Worm (Caenorhabditis elegans) whole organism, late embryonic: Measurements from ENCODE around the gene cpf-1.

Experiments
- F13H6.1 ChIP-seq: sonication (generic microtip); optimal IDR thresholded peaks from 2 replicates; lab custom pipeline; 2016; ENCODE audit warnings: missing genetic modification characterization, missing compliant biosample characterization
- K02D7.2 ChIP-seq: sonication (generic microtip); optimal IDR thresholded peaks from 2 replicates; lab custom pipeline; 2017; ENCODE audit warnings: mild to moderate bottlenecking, missing genetic modification characterization, missing compliant biosample characterization
- K09A11.1 ChIP-seq: sonication (generic microtip); optimal IDR thresholded peaks from 2 replicates; lab custom pipeline; 2017; ENCODE audit warnings: antibody characterized with exemption, mild to moderate bottlenecking, missing genetic modification characterization, missing compliant biosample characterization; ENCODE audit not compliant: insufficient read depth
- T23F11.4 ChIP-seq: fragments of 200-800 bp; sonication (Bioruptor generic); optimal IDR thresholded peaks from 2 replicates; lab custom pipeline; 2018; ENCODE audit warnings: mild to moderate bottlenecking, missing genetic modification characterization, missing compliant biosample characterization
- ahr-1 ChIP-seq: sonication (generic microtip); optimal IDR thresholded peaks from 2 replicates; lab custom pipeline; 2016; ENCODE audit warnings: missing genetic modification characterization, missing compliant biosample characterization
- ama-1 ChIP-seq: fragments of 150-350 bp; optimal IDR thresholded peaks from 2 replicates; lab custom pipeline; 2014
- ceh-14 ChIP-seq: sonication (generic microtip); optimal IDR thresholded peaks from 2 replicates; lab custom pipeline; 2016; ENCODE audit warnings: missing genotype, missing genetic modification characterization, missing compliant biosample characterization
- ceh-18 ChIP-seq: sonication (generic microtip); optimal IDR thresholded peaks from 2 replicates; lab custom pipeline; 2016; ENCODE audit warnings: missing genetic modification characterization, missing compliant biosample characterization
- ceh-2 ChIP-seq: sonication (generic microtip); optimal IDR thresholded peaks from 2 replicates; lab custom pipeline; 2016; ENCODE audit warnings: missing genotype, missing genetic modification characterization, missing compliant biosample characterization
- ceh-31 ChIP-seq: sonication (generic microtip); optimal IDR thresholded peaks from 2 replicates; lab custom pipeline; 2016; ENCODE audit warnings: missing genetic modification characterization, missing compliant biosample characterization
- ceh-45 ChIP-seq: fragments of 200-800 bp; sonication (Bioruptor generic); IDR thresholded peaks from 2 replicates; pipeline ENCODE4 v1.3.6; 2022; ENCODE audit warnings: missing genetic modification reagents, missing genetic modification characterization, missing compliant biosample characterization
- ceh-9 ChIP-seq: sonication (generic microtip); optimal IDR thresholded peaks from 2 replicates; lab custom pipeline; 2016; ENCODE audit warnings: mild to moderate bottlenecking, missing genetic modification characterization, inconsistent platforms, missing compliant biosample characterization
- che-1 ChIP-seq: sonication (generic microtip); optimal IDR thresholded peaks from 2 replicates; lab custom pipeline; 2016; ENCODE audit warnings: mild to moderate bottlenecking, missing genetic modification characterization, missing compliant biosample characterization
- dve-1 ChIP-seq: sonication (generic microtip); optimal IDR thresholded peaks from 2 replicates; lab custom pipeline; 2017; ENCODE audit warnings: antibody characterized with exemption, mild to moderate bottlenecking, missing genetic modification characterization, missing compliant biosample characterization
- elt-4 ChIP-seq: sonication (generic microtip); optimal IDR thresholded peaks from 2 replicates; lab custom pipeline; 2016; ENCODE audit warnings: missing genetic modification characterization, missing compliant biosample characterization
- ets-4 ChIP-seq: sonication (generic microtip); optimal IDR thresholded peaks from 2 replicates; lab custom pipeline; 2016; ENCODE audit warnings: missing genetic modification characterization, missing compliant biosample characterization
- fkh-6 ChIP-seq: sonication (generic microtip); optimal IDR thresholded peaks from 2 replicates; lab custom pipeline; 2016; ENCODE audit warnings: missing genetic modification characterization, missing compliant biosample characterization
- hlh-30 ChIP-seq: sonication (generic microtip); optimal IDR thresholded peaks from 2 replicates; lab custom pipeline; 2017; ENCODE audit warnings: antibody characterized with exemption, missing genetic modification characterization, missing compliant biosample characterization; ENCODE audit not compliant: insufficient read depth
- hlh-6 ChIP-seq: sonication (generic microtip); optimal IDR thresholded peaks from 2 replicates; lab custom pipeline; 2016; ENCODE audit warnings: missing genotype, missing genetic modification characterization, missing compliant biosample characterization
- lim-6 ChIP-seq: sonication (generic microtip); optimal IDR thresholded peaks from 2 replicates; lab custom pipeline; 2016; ENCODE audit warnings: missing genetic modification characterization, missing compliant biosample characterization
- lin-11 ChIP-seq: fragments of 200-800 bp; sonication (Bioruptor generic); optimal IDR thresholded peaks from 2 replicates; lab custom pipeline; 2018; ENCODE audit warnings: mild to moderate bottlenecking, missing genetic modification characterization, missing compliant biosample characterization
- madf-2 ChIP-seq: sonication (generic microtip); optimal IDR thresholded peaks from 2 replicates; lab custom pipeline; 2017; ENCODE audit warnings: missing genetic modification characterization, missing compliant biosample characterization
- mec-3 ChIP-seq: sonication (generic microtip); optimal IDR thresholded peaks from 2 replicates; lab custom pipeline; 2016; ENCODE audit warnings: borderline replicate concordance, missing genetic modification characterization, missing compliant biosample characterization
- nfya-1 ChIP-seq: sonication (generic microtip); optimal IDR thresholded peaks from 2 replicates; lab custom pipeline; 2017; ENCODE audit warnings: missing genetic modification characterization, mild to moderate bottlenecking, missing compliant biosample characterization, antibody characterized with exemption, moderate library complexity
- nhr-11 ChIP-seq: fragments of 150-350 bp; optimal IDR thresholded peaks from 2 replicates; lab custom pipeline; 2014; ENCODE audit warnings: missing biosample characterization, missing genetic modification characterization
- pha-2 ChIP-seq: sonication (generic microtip); optimal IDR thresholded peaks from 2 replicates; lab custom pipeline; 2017; ENCODE audit warnings: mild to moderate bottlenecking, missing genetic modification characterization, missing compliant biosample characterization
- pros-1 ChIP-seq: fragments of 150-350 bp; optimal IDR thresholded peaks from 2 replicates; lab custom pipeline; 2014; ENCODE audit warnings: missing biosample characterization, missing genetic modification reagents, missing genetic modification characterization
- rnt-1 ChIP-seq: sonication (generic microtip); optimal IDR thresholded peaks from 2 replicates; lab custom pipeline; 2016; ENCODE audit warnings: missing genetic modification characterization, missing compliant biosample characterization
- syd-9 ChIP-seq: sonication (generic microtip); optimal IDR thresholded peaks from 2 replicates; lab custom pipeline; 2016; ENCODE audit warnings: mild to moderate bottlenecking, missing genetic modification characterization, moderate library complexity, missing compliant biosample characterization
- ttx-3 ChIP-seq: sonication (generic microtip); optimal IDR thresholded peaks from 2 replicates; lab custom pipeline; 2016; ENCODE audit warnings: missing genetic modification reagents, missing genetic modification characterization, missing compliant biosample characterization
- unc-42 ChIP-seq: sonication (generic microtip); optimal IDR thresholded peaks from 2 replicates; lab custom pipeline; 2016; ENCODE audit warnings: missing genotype, missing genetic modification characterization, missing compliant biosample characterization
- unc-55 ChIP-seq: sonication (generic microtip); optimal IDR thresholded peaks from 2 replicates; lab custom pipeline; 2017; ENCODE audit warnings: missing biosample characterization, missing genetic modification reagents, missing genetic modification characterization
- zip-5 ChIP-seq: sonication (generic microtip); optimal IDR thresholded peaks from 2 replicates; lab custom pipeline; 2016; ENCODE audit warnings: missing genetic modification characterization, missing compliant biosample characterization
- ztf-16 ChIP-seq: sonication (generic microtip); optimal IDR thresholded peaks from 2 replicates; lab custom pipeline; 2017; ENCODE audit warnings: missing genetic modification characterization, missing compliant biosample characterization

The cpf-1 gene

DNA sequence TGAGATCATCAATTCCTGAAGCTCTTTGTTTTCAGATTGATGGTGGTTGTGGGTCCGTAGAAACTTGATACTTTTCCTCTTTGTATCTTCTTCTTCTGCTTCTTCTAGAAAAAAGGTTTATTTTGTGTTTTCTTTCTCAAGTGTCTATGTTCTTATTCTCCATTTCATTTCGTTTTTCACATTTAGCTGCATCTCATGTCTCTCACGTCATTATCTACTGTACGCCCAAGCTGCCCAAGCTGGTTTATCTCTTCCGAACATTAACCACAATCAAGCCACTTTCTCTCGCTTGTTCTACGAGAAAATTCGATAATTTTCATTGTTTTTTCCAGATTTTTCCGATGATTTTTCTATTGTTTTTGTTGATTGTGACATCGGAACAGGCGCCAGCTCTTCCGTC lies 3.0 kb downstream of the cpf-1 start, which contains the start of gene F28C6.5:
TSS of gene F28C6.5 (plus strand) at position 301 of the 400 bp plus-strand sequence.
- TF ChIP-seq nfya-1 (tag; lab: Kevin White, UChicago): no peak
- TF ChIP-seq zip-5 (tag; lab: Kevin White, UChicago): no peak
- no peak for TF ChIP-seq syd-9 (tag; lab: Kevin White, UChicago)
- TF ChIP-seq pros-1 (tag; lab: Kevin White, UChicago): no peak
- TF ChIP-seq nhr-11: no peak
- TF ChIP-seq T23F11.4 (GFP tag; lab: Kevin White, UChicago): no peak
- no peak for TF ChIP-seq mec-3 (tag; lab: Kevin White, UChicago)
- no peak for TF ChIP-seq K02D7.2
- TF ChIP-seq F13H6.1 (tag; lab: Kevin White, UChicago): no peak
- no peak for TF ChIP-seq ceh-18 (tag; lab: Kevin White, UChicago)
- no peak for TF ChIP-seq unc-42 (tag; lab: Kevin White, UChicago)
- TF ChIP-seq ceh-14 (tag; lab: Kevin White, UChicago): no peak
- no peak for TF ChIP-seq pha-2
- TF ChIP-seq lin-11 (tag; lab: Kevin White, UChicago): no peak
- TF ChIP-seq ttx-3: no peak
- no peak for TF ChIP-seq hlh-30
- no peak for TF ChIP-seq ahr-1 (tag; lab: Kevin White, UChicago)
- TF ChIP-seq ama-1: no peak
- no peak for TF ChIP-seq madf-2 (tag; lab: Kevin White, UChicago)
- TF ChIP-seq elt-4 (tag; lab: Kevin White, UChicago): no peak

DNA sequence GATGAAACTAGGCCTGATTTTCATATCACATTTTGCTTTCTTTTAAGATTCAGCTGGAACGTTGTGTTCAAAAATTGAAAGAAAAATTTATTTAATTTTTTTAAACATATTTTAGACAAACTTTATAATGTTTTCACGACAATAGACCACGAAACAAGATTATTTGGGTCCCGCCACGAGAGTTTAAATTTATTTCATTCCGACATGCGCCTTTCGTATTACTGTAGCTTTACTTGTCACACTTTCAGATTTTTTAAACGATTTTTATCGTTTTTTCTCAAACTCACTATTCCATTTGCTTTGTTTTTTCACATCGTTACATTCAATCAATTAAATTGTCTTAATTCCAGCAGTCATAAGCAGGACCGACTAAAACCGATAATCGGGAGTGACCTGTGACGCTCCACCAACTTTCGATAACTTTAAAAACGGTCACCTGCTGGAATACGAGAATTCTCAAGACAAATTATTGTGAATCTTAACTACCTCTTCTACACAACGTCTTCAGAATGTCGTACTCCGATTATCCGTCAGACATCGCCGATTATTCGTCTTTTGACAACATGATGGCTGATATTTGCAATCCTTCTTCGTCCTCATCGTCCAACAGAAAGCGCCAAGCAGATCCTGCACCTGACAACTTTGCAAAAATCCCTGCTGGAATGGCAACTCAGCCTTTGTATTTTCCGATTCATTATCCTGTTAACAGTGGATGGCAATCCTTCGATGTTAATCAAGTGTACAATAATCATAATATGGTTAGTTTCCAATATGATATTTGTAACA lies 8.2 kb downstream of the cpf-1 start, which contains the start of gene aptf-3:
TSS of gene aptf-3 (plus strand) at position 351 of the 786 bp plus-strand sequence.
- TF ChIP-seq dve-1 (no peak), pha-2 (no peak), lin-11 (tag; lab: Kevin White, UChicago) (no peak), rnt-1 (tag; lab: Kevin White, UChicago) (no peak), hlh-6 (tag; lab: Kevin White, UChicago) (no peak), ets-4 (no peak), ceh-9 (no peak), unc-55 (GFP tag; lab: Kevin White, UChicago) (no peak), ceh-2 (tag; lab: Kevin White, UChicago) (no peak), K09A11.1 (no peak), ceh-45 (no peak), madf-2 (tag; lab: Kevin White, UChicago) (no peak)

DNA sequence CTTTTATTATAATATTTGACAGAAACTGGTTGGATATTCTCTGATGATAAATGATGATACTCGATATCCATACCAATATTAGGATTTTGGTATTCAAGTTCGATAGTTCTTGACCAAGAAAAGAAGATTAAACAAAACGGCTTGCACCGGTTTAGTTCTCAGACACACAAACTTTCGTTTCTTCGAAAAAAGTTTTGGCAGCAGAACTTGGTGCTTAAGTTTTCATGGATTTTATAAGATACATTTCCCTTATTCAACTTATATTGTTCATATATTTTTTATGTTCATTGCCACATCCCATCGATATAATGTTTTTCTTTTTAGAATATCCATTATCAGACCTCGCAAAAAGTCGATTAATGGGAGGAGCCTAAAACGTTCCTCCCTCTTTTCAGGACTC lies 11.6 kb downstream of the cpf-1 start, which contains the start of gene aptf-4:
TSS of gene aptf-4 (plus strand) at position 301 of the 400 bp plus-strand sequence.
- no peak for TF ChIP-seq che-1
- TF ChIP-seq lim-6 (tag; lab: Kevin White, UChicago): no peak
- TF ChIP-seq fkh-6 (tag; lab: Kevin White, UChicago): no peak
- no peak for TF ChIP-seq ztf-16 (tag; lab: Kevin White, UChicago)
- no peak for TF ChIP-seq T23F11.4 (GFP tag; lab: Kevin White, UChicago)
- no peak for TF ChIP-seq nfya-1 (tag; lab: Kevin White, UChicago)

DNA sequence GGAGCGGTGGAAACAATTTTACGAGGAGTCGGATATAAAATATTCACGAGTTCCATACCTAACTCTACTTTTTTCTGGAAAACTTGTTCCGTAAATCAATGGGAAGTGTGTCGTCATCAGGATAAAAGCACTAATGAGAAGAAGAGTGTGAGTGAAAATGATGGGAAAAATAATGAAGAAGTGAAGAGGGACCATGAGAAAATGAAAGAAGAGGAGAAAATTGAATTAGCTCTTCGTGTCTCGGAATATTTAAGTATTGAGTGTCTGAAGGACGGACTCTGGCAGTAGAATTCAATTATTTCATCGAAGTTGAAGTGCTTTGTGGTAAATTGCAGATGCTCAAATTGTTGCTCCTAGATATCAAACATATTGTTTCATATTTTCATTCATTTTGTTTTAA lies 13.0 kb downstream of the cpf-1 start:
- TF ChIP-seq ceh-31 (tag; lab: Kevin White, UChicago) (peak; percentile 81), unc-42 (tag; lab: Kevin White, UChicago) (peak; percentile 99), madf-2 (tag; lab: Kevin White, UChicago) (no peak), ceh-14 (tag; lab: Kevin White, UChicago) (peak; percentile 53)
